Worm (Caenorhabditis elegans) whole organism, late embryonic: ENCODE measurements around the gene B0432.14.

ENCODE experiments used
- ama-1 ChIP-seq: fragments of 150-350 bp; optimal IDR thresholded peaks from 2 replicates; lab custom pipeline; 2014
- ceh-2 ChIP-seq: sonication (generic microtip); optimal IDR thresholded peaks from 2 replicates; lab custom pipeline; 2016; ENCODE audit warnings: missing genotype, missing genetic modification characterization, missing compliant biosample characterization
- dmd-4 ChIP-seq: sonication (generic microtip); optimal IDR thresholded peaks from 2 replicates; lab custom pipeline; 2016; ENCODE audit warnings: borderline replicate concordance, missing genetic modification characterization, missing compliant biosample characterization
- elt-2 ChIP-seq: sonication (generic microtip); optimal IDR thresholded peaks from 2 replicates; lab custom pipeline; 2016; ENCODE audit warnings: missing genetic modification reagents, missing genetic modification characterization, missing compliant biosample characterization
- elt-4 ChIP-seq: sonication (generic microtip); optimal IDR thresholded peaks from 2 replicates; lab custom pipeline; 2016; ENCODE audit warnings: missing genetic modification characterization, missing compliant biosample characterization
- eyg-1 ChIP-seq: sonication (generic microtip); optimal IDR thresholded peaks from 2 replicates; lab custom pipeline; 2016; ENCODE audit warnings: missing genotype, missing genetic modification characterization, missing compliant biosample characterization
- hlh-13 ChIP-seq: fragments of 200-800 bp; sonication (Bioruptor generic); optimal IDR thresholded peaks from 2 replicates; lab custom pipeline; 2018; ENCODE audit warnings: mild to moderate bottlenecking, missing genetic modification characterization, missing compliant biosample characterization
- nhr-11 ChIP-seq: fragments of 150-350 bp; optimal IDR thresholded peaks from 2 replicates; lab custom pipeline; 2014; ENCODE audit warnings: missing biosample characterization, missing genetic modification characterization
- nhr-232 ChIP-seq: sonication (generic microtip); optimal IDR thresholded peaks from 2 replicates; lab custom pipeline; 2016; ENCODE audit warnings: missing genetic modification characterization, missing compliant biosample characterization
- npax-4 ChIP-seq: sonication (generic microtip); optimal IDR thresholded peaks from 2 replicates; lab custom pipeline; 2016; ENCODE audit warnings: missing genetic modification characterization, missing compliant biosample characterization
- odd-2 ChIP-seq: sonication (generic microtip); optimal IDR thresholded peaks from 2 replicates; lab custom pipeline; 2017; ENCODE audit warnings: antibody characterized with exemption, mild to moderate bottlenecking, missing genetic modification characterization, missing compliant biosample characterization
- pqm-1 ChIP-seq: sonication (generic microtip); optimal IDR thresholded peaks from 2 replicates; lab custom pipeline; 2016; ENCODE audit warnings: missing genetic modification characterization, missing compliant biosample characterization
- unc-3 ChIP-seq, 2 experiments: fragments of 200-800 bp in 1 of 2; sonication (Bioruptor generic) in 1 of 2; sonication (generic microtip) in 1 of 2; conservative IDR thresholded peaks in 1 of 2; optimal IDR thresholded peaks in 1 of 2; 2 replicates each; pipeline versions ENCODE4 v1.3.6 to Lab custom; 2016 to 2022; ENCODE audit warnings: missing compliant biosample characterization in 2 of 2, missing genetic modification characterization in 2 of 2, missing genetic modification reagents in 1 of 2
- unc-55 ChIP-seq: sonication (generic microtip); optimal IDR thresholded peaks from 2 replicates; lab custom pipeline; 2017; ENCODE audit warnings: missing biosample characterization, missing genetic modification reagents, missing genetic modification characterization

- no peak for TF ChIP-seq odd-2 (tag; lab: Kevin White, UChicago)
- TF ChIP-seq nhr-232 (tag; lab: Kevin White, UChicago): no peak
- TF ChIP-seq npax-4: no peak
- no peak for TF ChIP-seq elt-2 (tag; lab: Kevin White, UChicago)
- no peak for TF ChIP-seq elt-4 (tag; lab: Kevin White, UChicago)
- TF ChIP-seq hlh-13 (GFP tag; lab: Kevin White, UChicago): no peak
- TF ChIP-seq dmd-4: no peak
- TF ChIP-seq ama-1 (lab: Kevin White, UChicago): no peak
- no peak for TF ChIP-seq pqm-1 (tag; lab: Kevin White, UChicago)
- no peak for TF ChIP-seq unc-3 (GFP tag; conservative IDR thresholded peaks at IDR 0.05; lab: Robert Waterston, UW)
- no peak for TF ChIP-seq unc-3 (tag; optimal IDR thresholded peaks at IDR 0.05; lab: Kevin White, UChicago)
- no peak for TF ChIP-seq ceh-2 (tag; lab: Kevin White, UChicago)
- TF ChIP-seq nhr-11 (tag; lab: Kevin White, UChicago): no peak
- no peak for TF ChIP-seq eyg-1
- no peak for TF ChIP-seq unc-55 (GFP tag; lab: Kevin White, UChicago)
These were observed 18.3 kb downstream of the B0432.14 start, which contains the start of gene trul-1 for ce11 chrII:282483-282882.
